Worm (Caenorhabditis elegans): ENCODE data around the gene C47E8.9.

- no peak for TF ChIP-seq ztf-11 (tag; optimal IDR thresholded peaks at IDR 0.05)
- no peak for TF ChIP-seq sox-4 (tag; optimal IDR thresholded peaks at IDR 0.05)
- no peak for TF ChIP-seq nhr-77 (tag; optimal IDR thresholded peaks at IDR 0.05)
- no peak for TF ChIP-seq aly-2 (tag; optimal IDR thresholded peaks at IDR 0.05)
- TF ChIP-seq ceh-8 (GFP tag; optimal IDR thresholded peaks at IDR 0.05) = no peak
- TF ChIP-seq dpl-1 (GFP tag; optimal IDR thresholded peaks at IDR 0.05) = no peak
- no peak for TF ChIP-seq pqm-1 (tag; optimal IDR thresholded peaks at IDR 0.05)
- TF ChIP-seq elt-2 (tag; optimal IDR thresholded peaks at IDR 0.05) = no peak
- TF ChIP-seq fkh-10 (GFP tag; optimal IDR thresholded peaks at IDR 0.05) = no peak
- TF ChIP-seq vab-15 (tag; optimal IDR thresholded peaks at IDR 0.05) = no peak
- no peak for TF ChIP-seq isw-1 (GFP tag; IDR thresholded peaks at IDR 0.05)
- TF ChIP-seq aha-1 (tag; optimal IDR thresholded peaks at IDR 0.05) = no peak
- no peak for TF ChIP-seq nhr-28 (tag; optimal IDR thresholded peaks at IDR 0.05)
These were observed 21.5 kb downstream of the C47E8.9 start, which contains the start of gene hsp-90 for ce11 chrV:14684359-14685312.

Measured in whole organism, L1 larva.